Fruit fly (Drosophila melanogaster) whole organism, wandering third instar larva: Measurements from ENCODE around the gene Nepl6.

Experiments
- Abd-B ChIP-seq: fragments of >200 bp; optimal IDR thresholded peaks from 2 replicates; lab custom pipeline; 2017; ENCODE audit warnings: missing biosample characterization, missing genetic modification characterization
- CrebA ChIP-seq: fragments of 200-800 bp; sonication (Bioruptor generic); optimal IDR thresholded peaks from 2 replicates; lab custom pipeline; 2016; ENCODE audit warnings: missing biosample characterization, mild to moderate bottlenecking, missing genetic modification characterization, borderline replicate concordance
- Rel ChIP-seq, 2 experiments: fragments of 200-800 bp; sonication (Bioruptor generic) in 1 of 2; optimal IDR thresholded peaks; 2 replicates in 1 of 2; 3 replicates in 1 of 2; lab custom pipeline; 2016 to 2019; ENCODE audit warnings: mild to moderate bottlenecking in 2 of 2, missing biosample characterization in 2 of 2, missing genetic modification characterization in 2 of 2, moderate library complexity in 1 of 2
- foxo ChIP-seq, 2 experiments: fragments of 200-800 bp; sonication (Bioruptor generic); optimal IDR thresholded peaks; 2 replicates in 1 of 2; 3 replicates in 1 of 2; lab custom pipeline; 2016 to 2017; ENCODE audit warnings: missing biosample characterization in 2 of 2, missing genetic modification characterization in 2 of 2
- fru ChIP-seq: fragments of 200-800 bp; sonication (Bioruptor generic); optimal IDR thresholded peaks from 3 replicates; lab custom pipeline; 2016; ENCODE audit warnings: missing biosample characterization, mild to moderate bottlenecking, missing genetic modification characterization
- usp ChIP-seq: fragments of >200 bp; optimal IDR thresholded peaks from 2 replicates; lab custom pipeline; 2017; ENCODE audit warnings: missing biosample characterization, missing genetic modification characterization

- TF ChIP-seq usp (no peak), Rel (GFP tag; optimal IDR thresholded peaks at IDR 0.05; lab: Kevin White, UChicago) (no peak), Rel (tag; optimal IDR thresholded peaks at IDR 0.05; lab: Kevin White, UChicago) (peak; percentile 2), fru (no peak), Abd-B (no peak), foxo (GFP tag; optimal IDR thresholded peaks at IDR 0.05; lab: Kevin White, UChicago) (no peak), CrebA (GFP tag; lab: Kevin White, UChicago) (no peak)
Observed at dm6 chr2L:6371025-6371641, 14.2 kb downstream of the Nepl6 start.
